Worm (Caenorhabditis elegans) whole organism, young adult: ENCODE data around the gene fbxb-49.

Experiments
- F22D6.2 ChIP-seq: sonication (generic microtip); optimal IDR thresholded peaks from 2 replicates; lab custom pipeline; 2016; ENCODE audit warnings: mild to moderate bottlenecking, missing genetic modification characterization, missing compliant biosample characterization
- F52B5.7 ChIP-seq: sonication (generic microtip); optimal IDR thresholded peaks from 2 replicates; lab custom pipeline; 2016; ENCODE audit warnings: mild to moderate bottlenecking, missing genetic modification characterization, missing compliant biosample characterization
- Y79H2A.3 ChIP-seq: fragments of 200-800 bp; sonication (Bioruptor generic); conservative IDR thresholded peaks from 2 replicates; pipeline ENCODE4 v1.3.6; 2022; ENCODE audit warnings: missing genetic modification reagents, missing genetic modification characterization, missing compliant biosample characterization
- let-607 ChIP-seq, 2 experiments: fragments of 200-800 bp in 1 of 2; sonication (Bioruptor generic) in 1 of 2; sonication (generic microtip) in 1 of 2; optimal IDR thresholded peaks; 2 replicates each; lab custom pipeline; 2016 to 2018; ENCODE audit warnings: mild to moderate bottlenecking in 2 of 2, missing compliant biosample characterization in 2 of 2, missing genetic modification characterization in 2 of 2, moderate library complexity in 2 of 2, missing genotype in 1 of 2
- lin-35 ChIP-seq, 3 experiments: fragments of 150-350 bp in 2 of 3; sonication (generic microtip) in 1 of 3; optimal IDR thresholded peaks; 2 replicates each; lab custom pipeline; 2014 to 2018; ENCODE audit warnings: missing biosample characterization in 3 of 3, missing genetic modification characterization in 3 of 3, missing genetic modification reagents in 3 of 3
- lsy-27 ChIP-seq: sonication (generic microtip); optimal IDR thresholded peaks from 2 replicates; lab custom pipeline; 2017; ENCODE audit warnings: missing genetic modification characterization, mild to moderate bottlenecking, missing compliant biosample characterization, antibody characterized with exemption, missing genotype, borderline replicate concordance; ENCODE audit not compliant: insufficient read depth
- somi-1 ChIP-seq: fragments of 200-800 bp; sonication (Bioruptor generic); optimal IDR thresholded peaks from 2 replicates; lab custom pipeline; 2018; ENCODE audit warnings: mild to moderate bottlenecking, missing genetic modification characterization, missing compliant biosample characterization

The fbxb-49 gene

DNA sequence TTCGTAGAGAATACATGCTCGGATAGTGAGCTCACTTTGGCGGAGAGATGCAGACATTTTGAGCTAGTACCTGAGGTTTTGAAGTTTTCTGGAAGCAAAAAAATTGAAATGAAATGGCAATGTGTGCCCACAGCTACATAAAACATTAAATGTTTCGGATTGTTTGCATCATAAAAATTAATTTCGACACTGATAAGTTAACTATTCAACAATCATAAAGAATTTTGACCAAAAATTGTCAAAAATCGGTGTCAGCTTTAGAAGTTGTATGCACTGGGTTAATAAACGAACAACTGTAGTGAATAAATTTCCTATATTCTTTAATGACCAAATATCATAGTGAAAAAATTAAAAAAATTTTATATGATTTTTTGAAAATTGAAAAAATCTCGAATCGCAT lies 50.6 kb downstream of the fbxb-49 start, which contains the start of gene fbxa-166:
Gene fbxa-166 (minus strand): TSS at position 101 of the 400 bp plus-strand sequence.
- TF ChIP-seq lin-35 (GFP tag; optimal IDR thresholded peaks at IDR 0.05; lab: Kevin White, UChicago) (no peak), F22D6.2 (tag; lab: Kevin White, UChicago) (no peak), Y79H2A.3 (GFP tag; lab: Robert Waterston, UW) (no peak), lsy-27 (tag; lab: Kevin White, UChicago) (no peak), let-607 (tag; optimal IDR thresholded peaks at IDR 0.05; lab: Kevin White, UChicago) (no peak), somi-1 (GFP tag; lab: Kevin White, UChicago) (no peak), F52B5.7 (tag; lab: Kevin White, UChicago) (no peak)
- TF ChIP-seq, all 124 proteins: peak for 0
